Worm (Caenorhabditis elegans) whole organism, L1 larva: ENCODE measurements around the gene R07A4.4.

Experiments used
- C04F5.9 ChIP-seq: sonication (generic microtip); optimal IDR thresholded peaks from 2 replicates; lab custom pipeline; 2016; ENCODE audit warnings: missing genetic modification characterization, missing compliant biosample characterization
- C16A3.4 ChIP-seq: fragments of 150-350 bp; optimal IDR thresholded peaks from 2 replicates; lab custom pipeline; 2014; ENCODE audit warnings: missing biosample characterization, missing genetic modification characterization
- Y116A8C.19 ChIP-seq: sonication (generic microtip); optimal IDR thresholded peaks from 2 replicates; lab custom pipeline; 2016; ENCODE audit warnings: missing compliant biosample characterization, missing genetic modification characterization, borderline replicate concordance
- aha-1 ChIP-seq: fragments of 150-350 bp; optimal IDR thresholded peaks from 2 replicates; lab custom pipeline; 2014; ENCODE audit warnings: missing biosample characterization, missing genetic modification characterization
- alr-1 ChIP-seq: fragments of 200-800 bp; sonication (Bioruptor generic); optimal IDR thresholded peaks from 2 replicates; lab custom pipeline; 2018; ENCODE audit warnings: borderline replicate concordance, mild to moderate bottlenecking, missing genetic modification characterization, missing compliant biosample characterization
- ama-1 ChIP-seq: fragments of 150-350 bp; optimal IDR thresholded peaks from 2 replicates; lab custom pipeline; 2014
- blmp-1 ChIP-seq: fragments of 150-350 bp; optimal IDR thresholded peaks from 2 replicates; lab custom pipeline; 2014; ENCODE audit warnings: missing biosample characterization, missing genetic modification characterization
- ceh-8 ChIP-seq: fragments of 200-800 bp; sonication (Bioruptor generic); optimal IDR thresholded peaks from 2 replicates; lab custom pipeline; 2018; ENCODE audit warnings: mild to moderate bottlenecking, missing genetic modification characterization, moderate library complexity, missing compliant biosample characterization
- ceh-88 ChIP-seq: fragments of 200-800 bp; sonication (Bioruptor generic); IDR thresholded peaks from 2 replicates; pipeline ENCODE4 v1.3.6; 2022; ENCODE audit warnings: missing genetic modification characterization, missing compliant biosample characterization
- ceh-90 ChIP-seq: sonication (generic microtip); optimal IDR thresholded peaks from 2 replicates; lab custom pipeline; 2016; ENCODE audit warnings: missing genetic modification characterization, missing compliant biosample characterization
- ces-1 ChIP-seq: fragments of 150-350 bp; optimal IDR thresholded peaks from 2 replicates; lab custom pipeline; 2014; ENCODE audit warnings: missing biosample characterization, missing genetic modification reagents, missing genetic modification characterization
- dpl-1 ChIP-seq, 3 experiments: fragments of 150-350 bp in 2 of 3; sonication (generic microtip) in 1 of 3; optimal IDR thresholded peaks; 2 replicates each; lab custom pipeline; 2014 to 2017; ENCODE audit warnings: missing biosample characterization in 3 of 3, missing genetic modification characterization in 3 of 3, missing genetic modification reagents in 3 of 3
- dsc-1 ChIP-seq: sonication (generic microtip); optimal IDR thresholded peaks from 2 replicates; lab custom pipeline; 2016; ENCODE audit warnings: mild to moderate bottlenecking, missing genetic modification characterization, missing compliant biosample characterization
- efl-3 ChIP-seq: fragments of 200-800 bp; sonication (Bioruptor generic); optimal IDR thresholded peaks from 2 replicates; lab custom pipeline; 2018; ENCODE audit warnings: mild to moderate bottlenecking, missing genetic modification characterization, missing compliant biosample characterization
- egl-27 ChIP-seq, 2 experiments: fragments of 150-350 bp in 1 of 2; sonication (generic microtip); optimal IDR thresholded peaks; 3 replicates each; lab custom pipeline; 2017 to 2018; ENCODE audit warnings: missing biosample characterization in 2 of 2, missing genetic modification characterization in 2 of 2, missing genetic modification reagents in 2 of 2
- fkh-4 ChIP-seq: sonication (generic microtip); optimal IDR thresholded peaks from 2 replicates; lab custom pipeline; 2016; ENCODE audit warnings: missing compliant biosample characterization, missing genetic modification characterization, borderline replicate concordance
- fkh-8 ChIP-seq: sonication (generic microtip); optimal IDR thresholded peaks from 2 replicates; lab custom pipeline; 2016; ENCODE audit warnings: mild to moderate bottlenecking, missing genetic modification characterization, missing compliant biosample characterization
- fos-1 ChIP-seq: fragments of 150-350 bp; optimal IDR thresholded peaks from 2 replicates; lab custom pipeline; 2014; ENCODE audit warnings: missing biosample characterization, missing genetic modification characterization
- hlh-17 ChIP-seq: fragments of 200-800 bp; sonication (Bioruptor generic); optimal IDR thresholded peaks from 2 replicates; lab custom pipeline; 2018; ENCODE audit warnings: missing genetic modification characterization, mild to moderate bottlenecking, missing compliant biosample characterization, moderate library complexity, borderline replicate concordance
- hlh-4 ChIP-seq: sonication (generic microtip); optimal IDR thresholded peaks from 2 replicates; lab custom pipeline; 2016; ENCODE audit warnings: mild to moderate bottlenecking, missing genetic modification characterization, missing compliant biosample characterization
- hpl-2 ChIP-seq: fragments of 150-350 bp; optimal IDR thresholded peaks from 2 replicates; lab custom pipeline; 2014; ENCODE audit warnings: missing biosample characterization, missing genetic modification reagents, missing genetic modification characterization
- irx-1 ChIP-seq: sonication (generic microtip); optimal IDR thresholded peaks from 2 replicates; lab custom pipeline; 2016; ENCODE audit warnings: missing genetic modification characterization, missing compliant biosample characterization
- lin-13 ChIP-seq: fragments of 150-350 bp; optimal IDR thresholded peaks from 2 replicates; lab custom pipeline; 2014; ENCODE audit warnings: missing biosample characterization, missing genetic modification reagents, missing genetic modification characterization
- lin-14 ChIP-seq: fragments of 200-800 bp; sonication (Bioruptor generic); optimal IDR thresholded peaks from 2 replicates; lab custom pipeline; 2018; ENCODE audit warnings: mild to moderate bottlenecking, missing genetic modification characterization, moderate library complexity, missing compliant biosample characterization
- lin-35 ChIP-seq, 2 experiments: fragments of 150-350 bp; optimal IDR thresholded peaks; 2 replicates each; lab custom pipeline; 2014; ENCODE audit warnings: missing biosample characterization in 2 of 2, missing genetic modification characterization in 2 of 2, missing genetic modification reagents in 2 of 2
- lir-3 ChIP-seq: sonication (generic microtip); optimal IDR thresholded peaks from 2 replicates; lab custom pipeline; 2016; ENCODE audit warnings: mild to moderate bottlenecking, missing genetic modification characterization, moderate library complexity, missing compliant biosample characterization; ENCODE audit not compliant: poor library complexity
- mab-9 ChIP-seq: fragments of 200-800 bp; sonication (Bioruptor generic); IDR thresholded peaks from 2 replicates; pipeline ENCODE4 v1.3.6; 2022; ENCODE audit warnings: missing genetic modification reagents, missing genetic modification characterization, missing compliant biosample characterization
- mdl-1 ChIP-seq, 2 experiments: fragments of 150-350 bp; optimal IDR thresholded peaks; 2 replicates each; lab custom pipeline; 2014 to 2017; ENCODE audit warnings: missing biosample characterization in 2 of 2, missing genetic modification characterization in 2 of 2, inconsistent platforms in 1 of 2
- mef-2 ChIP-seq: fragments of 150-350 bp; optimal IDR thresholded peaks from 2 replicates; lab custom pipeline; 2014; ENCODE audit warnings: missing biosample characterization, missing genetic modification characterization
- nhr-11 ChIP-seq: fragments of 150-350 bp; optimal IDR thresholded peaks from 2 replicates; lab custom pipeline; 2014; ENCODE audit warnings: missing biosample characterization, missing genetic modification characterization
- nhr-19 ChIP-seq: fragments of 200-800 bp; sonication (Bioruptor generic); conservative IDR thresholded peaks from 2 replicates; pipeline ENCODE4 v1.3.6; 2022; ENCODE audit warnings: missing genetic modification characterization, missing compliant biosample characterization
- nhr-20 ChIP-seq: sonication (generic microtip); optimal IDR thresholded peaks from 2 replicates; lab custom pipeline; 2016; ENCODE audit warnings: mild to moderate bottlenecking, missing genetic modification characterization, missing compliant biosample characterization
- nhr-47 ChIP-seq: sonication (generic microtip); optimal IDR thresholded peaks from 2 replicates; lab custom pipeline; 2016; ENCODE audit warnings: mild to moderate bottlenecking, missing genetic modification characterization, moderate library complexity, missing compliant biosample characterization
- nhr-71 ChIP-seq: sonication (generic microtip); optimal IDR thresholded peaks from 2 replicates; lab custom pipeline; 2016; ENCODE audit warnings: mild to moderate bottlenecking, missing genetic modification characterization, moderate library complexity, missing compliant biosample characterization
- nhr-84 ChIP-seq: sonication (generic microtip); optimal IDR thresholded peaks from 2 replicates; lab custom pipeline; 2017; ENCODE audit warnings: missing biosample characterization, missing genetic modification characterization
- nhr-85 ChIP-seq: sonication (generic microtip); peaks from one replicate; lab custom pipeline; 2016; ENCODE audit warnings: missing genetic modification characterization, inconsistent platforms, missing compliant biosample characterization
- pax-3 ChIP-seq: fragments of 200-800 bp; sonication (Bioruptor generic); optimal IDR thresholded peaks from 2 replicates; lab custom pipeline; 2018; ENCODE audit warnings: mild to moderate bottlenecking, missing genetic modification characterization, moderate library complexity, missing compliant biosample characterization
- rnt-1 ChIP-seq: sonication (generic microtip); optimal IDR thresholded peaks from 2 replicates; lab custom pipeline; 2016; ENCODE audit warnings: mild to moderate bottlenecking, missing genetic modification characterization, moderate library complexity, missing compliant biosample characterization
- skn-1 ChIP-seq: fragments of 150-350 bp; optimal IDR thresholded peaks from 2 replicates; lab custom pipeline; 2014; ENCODE audit warnings: missing biosample characterization, missing genetic modification characterization
- snpc-4 ChIP-seq: fragments of 150-350 bp; optimal IDR thresholded peaks from 2 replicates; lab custom pipeline; 2014; ENCODE audit warnings: missing biosample characterization, missing genetic modification characterization
- sox-4 ChIP-seq: sonication (generic microtip); optimal IDR thresholded peaks from 2 replicates; lab custom pipeline; 2016; ENCODE audit warnings: missing genetic modification characterization, missing compliant biosample characterization
- sptf-1 ChIP-seq: fragments of 150-350 bp; optimal IDR thresholded peaks from 2 replicates; lab custom pipeline; 2014; ENCODE audit warnings: missing biosample characterization, missing genetic modification characterization
- sup-37 ChIP-seq: fragments of 200-800 bp; sonication (Bioruptor generic); optimal IDR thresholded peaks from 2 replicates; lab custom pipeline; 2018; ENCODE audit warnings: mild to moderate bottlenecking, missing genetic modification characterization, missing compliant biosample characterization
- unc-130 ChIP-seq: fragments of 150-350 bp; optimal IDR thresholded peaks from 2 replicates; lab custom pipeline; 2017; ENCODE audit warnings: missing biosample characterization, missing genetic modification characterization, inconsistent platforms
- unc-30 ChIP-seq: sonication (generic microtip); optimal IDR thresholded peaks from 2 replicates; lab custom pipeline; 2017; ENCODE audit warnings: missing biosample characterization, missing genetic modification characterization
- vab-15 ChIP-seq: sonication (generic microtip); optimal IDR thresholded peaks from 2 replicates; lab custom pipeline; 2017; ENCODE audit warnings: missing genotype, mild to moderate bottlenecking, missing genetic modification characterization, missing compliant biosample characterization
- xbp-1 ChIP-seq: sonication (generic microtip); optimal IDR thresholded peaks from 2 replicates; lab custom pipeline; 2016; ENCODE audit warnings: missing genetic modification characterization, missing compliant biosample characterization
- zag-1 ChIP-seq: fragments of 150-350 bp; optimal IDR thresholded peaks from 2 replicates; lab custom pipeline; 2014; ENCODE audit warnings: missing biosample characterization, missing genetic modification characterization

The R07A4.4 gene

ce11 chrX:10766966-10767644, 9.6 kb upstream of the R07A4.4 start (continued):
- no peak for TF ChIP-seq lin-13 (GFP tag; lab: Kevin White, UChicago)
- TF ChIP-seq C16A3.4 (tag; lab: Kevin White, UChicago), result no peak
- no peak for TF ChIP-seq nhr-84
- no peak for TF ChIP-seq mef-2 (tag; lab: Kevin White, UChicago)
- TF ChIP-seq, all 84 proteins: peak for 10

- peak; percentile 87 for TF ChIP-seq unc-130 (tag; lab: Kevin White, UChicago)
- TF ChIP-seq blmp-1 (tag; lab: Kevin White, UChicago), result peak; percentile 96
- TF ChIP-seq nhr-20 (tag; lab: Kevin White, UChicago), result peak; percentile 100
- TF ChIP-seq nhr-71 (tag; lab: Kevin White, UChicago), result peak; percentile 100
- peak; percentile 98 for TF ChIP-seq egl-27 (tag; optimal IDR thresholded peaks at IDR 0.05; lab: Kevin White, UChicago)
- TF ChIP-seq irx-1 (tag; lab: Kevin White, UChicago), result peak; percentile 96
- peak; percentile 64 for TF ChIP-seq hpl-2 (GFP tag; lab: Kevin White, UChicago)
- peak; percentile 98 for TF ChIP-seq nhr-47
- peak; percentile 95 for TF ChIP-seq zag-1 (tag; lab: Kevin White, UChicago)
- TF ChIP-seq Y116A8C.19 (tag; lab: Kevin White, UChicago), result peak; percentile 9
- TF ChIP-seq rnt-1 (tag; lab: Kevin White, UChicago), result peak; percentile 90
- TF ChIP-seq ceh-90 (tag; lab: Kevin White, UChicago), result no peak
- TF ChIP-seq mab-9 (GFP tag; lab: Robert Waterston, UW), result peak; percentile 84
- no peak for TF ChIP-seq vab-15
- TF ChIP-seq fkh-4 (tag; lab: Kevin White, UChicago), result peak; percentile 63
- TF ChIP-seq lin-13 (GFP tag; lab: Kevin White, UChicago), result peak; percentile 93
- peak; percentile 97 for TF ChIP-seq dsc-1 (tag; lab: Kevin White, UChicago)
- no peak for TF ChIP-seq alr-1 (tag; lab: Kevin White, UChicago)
- TF ChIP-seq nhr-11 (tag; lab: Kevin White, UChicago), result peak; percentile 93
- peak; percentile 76 for TF ChIP-seq snpc-4 (tag; lab: Kevin White, UChicago)
- peak; percentile 95 for TF ChIP-seq xbp-1 (tag; lab: Kevin White, UChicago)
- TF ChIP-seq lir-3 (tag; lab: Kevin White, UChicago), result peak; percentile 87
- TF ChIP-seq sup-37 (GFP tag; lab: Kevin White, UChicago), result peak; percentile 76
- TF ChIP-seq skn-1 (tag; lab: Kevin White, UChicago), result peak; percentile 73
- peak; percentile 84 for TF ChIP-seq sox-4 (tag; lab: Kevin White, UChicago)
- peak; percentile 91 for TF ChIP-seq mef-2 (tag; lab: Kevin White, UChicago)
- peak; percentile 95 for TF ChIP-seq fkh-8 (tag; lab: Kevin White, UChicago)
- no peak for TF ChIP-seq nhr-84
- TF ChIP-seq C16A3.4 (tag; lab: Kevin White, UChicago), result peak; percentile 86
- no peak for TF ChIP-seq efl-3 (GFP tag; lab: Kevin White, UChicago)
- peak; percentile 100 for TF ChIP-seq nhr-85 (tag; lab: Kevin White, UChicago)
- TF ChIP-seq aha-1 (tag; lab: Kevin White, UChicago), result peak; percentile 67
- peak; percentile 87 for TF ChIP-seq ceh-8 (GFP tag; lab: Kevin White, UChicago)
- peak; percentile 94 for TF ChIP-seq nhr-19 (GFP tag; lab: Robert Waterston, UW)
- TF ChIP-seq lin-35 (GFP tag; optimal IDR thresholded peaks at IDR 0.05; lab: Kevin White, UChicago), result peak; percentile 68 to 85
- TF ChIP-seq mdl-1 (tag; optimal IDR thresholded peaks at IDR 0.05; lab: Kevin White, UChicago), result peak; percentile 70 to 96
- TF ChIP-seq dpl-1 (GFP tag; optimal IDR thresholded peaks at IDR 0.05; lab: Kevin White, UChicago), result peak; percentile 38 to 59 (median 56)
- peak; percentile 80 for TF ChIP-seq pax-3
- peak; percentile 100 for TF ChIP-seq lin-14 (GFP tag; lab: Kevin White, UChicago)
- no peak for TF ChIP-seq unc-30
- TF ChIP-seq hlh-4 (tag; lab: Kevin White, UChicago), result no peak
- peak; percentile 95 for TF ChIP-seq fos-1 (tag; lab: Kevin White, UChicago)
- no peak for TF ChIP-seq hlh-17 (GFP tag; lab: Kevin White, UChicago)
- TF ChIP-seq sptf-1 (tag; lab: Kevin White, UChicago), result no peak
- TF ChIP-seq C04F5.9, result peak; percentile 65
- peak; percentile 47; the same call in 1 of the 2 replicates for TF ChIP-seq ceh-88 (GFP tag; lab: Robert Waterston, UW)
- peak; percentile 35 for TF ChIP-seq ama-1 (lab: Kevin White, UChicago)
- TF ChIP-seq ces-1 (GFP tag; lab: Kevin White, UChicago), result peak; percentile 82
Observed at ce11 chrX:10766123-10766622, 8.7 kb upstream of the R07A4.4 start.
